Fruit fly (Drosophila melanogaster) whole organism, embryonic: ENCODE measurements around the gene Gcna.

Experiments used
- Atf6 ChIP-seq: fragments of 200-800 bp; sonication (Bioruptor generic); IDR thresholded peaks from 2 replicates; pipeline ENCODE4 v1.3.6; 2022; ENCODE audit warnings: missing biosample characterization, missing genetic modification characterization
- CG11247 ChIP-seq: fragments of 200-800 bp; sonication (Bioruptor generic); IDR thresholded peaks from 2 replicates; pipeline ENCODE4 v1.3.6; 2022; ENCODE audit warnings: missing biosample characterization, missing genetic modification characterization
- CG11456 ChIP-seq: fragments of 200-800 bp; sonication (Bioruptor generic); IDR thresholded peaks from 3 replicates; pipeline ENCODE4 v1.3.6; 2022; ENCODE audit warnings: missing biosample characterization, missing genetic modification characterization
- CG11723 ChIP-seq: fragments of 200-800 bp; sonication (Bioruptor generic); optimal IDR thresholded peaks from 2 replicates; lab custom pipeline; 2017; ENCODE audit warnings: missing biosample characterization, mild to moderate bottlenecking, missing genetic modification characterization
- CG13894 ChIP-seq: fragments of 200-800 bp; sonication (Bioruptor generic); optimal IDR thresholded peaks from 3 replicates; lab custom pipeline; 2018; ENCODE audit warnings: missing biosample characterization, mild to moderate bottlenecking, missing genetic modification characterization, moderate library complexity
- CG14860 ChIP-seq: fragments of 200-800 bp; sonication (Bioruptor generic); IDR thresholded peaks from 3 replicates; pipeline ENCODE4 v1.3.6; 2022; ENCODE audit warnings: missing biosample characterization, missing genetic modification characterization; ENCODE audit not compliant: partially characterized antibody
- CG14965 ChIP-seq: fragments of 200-800 bp; sonication (Bioruptor generic); optimal IDR thresholded peaks from 2 replicates; lab custom pipeline; 2016; ENCODE audit warnings: missing biosample characterization, missing genetic modification characterization, borderline replicate concordance
- CG15601 ChIP-seq: fragments of 200-800 bp; sonication (Bioruptor generic); optimal IDR thresholded peaks from 3 replicates; lab custom pipeline; 2019; ENCODE audit warnings: missing biosample characterization, mild to moderate bottlenecking, missing genetic modification characterization, moderate library complexity
- CG18011 ChIP-seq: fragments of 200-800 bp; sonication (Bioruptor generic); optimal IDR thresholded peaks from 2 replicates; lab custom pipeline; 2017; ENCODE audit warnings: missing biosample characterization, missing genetic modification characterization, mild to moderate bottlenecking, moderate library complexity, missing genotype
- CG18262 ChIP-seq: fragments of 200-800 bp; optimal IDR thresholded peaks from 3 replicates; lab custom pipeline; 2019; ENCODE audit warnings: missing biosample characterization, mild to moderate bottlenecking, missing genetic modification characterization, moderate library complexity
- CG3281 ChIP-seq: fragments of 200-800 bp; sonication (Bioruptor generic); optimal IDR thresholded peaks from 3 replicates; lab custom pipeline; 2017; ENCODE audit warnings: missing biosample characterization, mild to moderate bottlenecking, missing genetic modification characterization
- CG3995 ChIP-seq: fragments of 200-800 bp; sonication (Bioruptor generic); optimal IDR thresholded peaks from 3 replicates; lab custom pipeline; 2016; ENCODE audit warnings: missing biosample characterization, missing genetic modification characterization
- CG4360 ChIP-seq: fragments of 200-800 bp; sonication (Bioruptor generic); IDR thresholded peaks from 2 replicates; pipeline ENCODE4 v1.3.6; 2022; ENCODE audit warnings: missing biosample characterization, missing genetic modification characterization
- CG4424 ChIP-seq: fragments of 200-800 bp; sonication (Bioruptor generic); optimal IDR thresholded peaks from 3 replicates; lab custom pipeline; 2016; ENCODE audit warnings: missing biosample characterization, missing genetic modification characterization
- CG4707 ChIP-seq: fragments of 200-800 bp; sonication (Bioruptor generic); optimal IDR thresholded peaks from 2 replicates; lab custom pipeline; 2018; ENCODE audit warnings: missing biosample characterization, mild to moderate bottlenecking, missing genetic modification characterization, moderate library complexity
- CG4820 ChIP-seq: fragments of 200-800 bp; sonication (Bioruptor generic); optimal IDR thresholded peaks from 3 replicates; lab custom pipeline; 2016; ENCODE audit warnings: missing biosample characterization, missing genetic modification characterization
- CG6683 ChIP-seq: fragments of 200-800 bp; sonication (Bioruptor generic); optimal IDR thresholded peaks from 2 replicates; lab custom pipeline; 2017; ENCODE audit warnings: missing biosample characterization, mild to moderate bottlenecking, missing genetic modification characterization, missing genetic modification reagents
- CG8478 ChIP-seq: fragments of >200 bp; optimal IDR thresholded peaks from 2 replicates; lab custom pipeline; 2018
- CG9727 ChIP-seq: fragments of 200-800 bp; sonication (Bioruptor generic); optimal IDR thresholded peaks from 3 replicates; lab custom pipeline; 2017; ENCODE audit warnings: missing biosample characterization, mild to moderate bottlenecking, missing genetic modification characterization
- Dad ChIP-seq: fragments of 200-800 bp; sonication (Bioruptor generic); optimal IDR thresholded peaks from 3 replicates; lab custom pipeline; 2016; ENCODE audit warnings: missing biosample characterization, missing genetic modification characterization
- Doc3 ChIP-seq: fragments of 200-800 bp; sonication (Bioruptor generic); IDR thresholded peaks from 3 replicates; pipeline ENCODE4 v1.3.6; 2022; ENCODE audit warnings: missing biosample characterization, missing genetic modification characterization; ENCODE audit not compliant: partially characterized antibody
- Ets65A ChIP-seq: fragments of 200-800 bp; sonication (Bioruptor generic); peaks from one replicate; lab custom pipeline; 2016; ENCODE audit warnings: missing biosample characterization, missing genetic modification characterization
- Fer2 ChIP-seq: fragments of 200-800 bp; sonication (Bioruptor generic); optimal IDR thresholded peaks from 2 replicates; lab custom pipeline; 2018; ENCODE audit warnings: missing biosample characterization, mild to moderate bottlenecking, missing genetic modification characterization, moderate library complexity
- HmgZ ChIP-seq: fragments of 200-800 bp; sonication (Bioruptor generic); optimal IDR thresholded peaks from 2 replicates; lab custom pipeline; 2018; ENCODE audit warnings: missing biosample characterization, mild to moderate bottlenecking, missing genetic modification characterization
- Hr78 ChIP-seq, 2 experiments: fragments of 200-800 bp in 1 of 2; fragments of >200 bp in 1 of 2; sonication (Bioruptor generic) in 1 of 2; optimal IDR thresholded peaks; 2 replicates each; lab custom pipeline; 2017 to 2019; ENCODE audit warnings: missing biosample characterization in 2 of 2, missing genetic modification characterization in 2 of 2, mild to moderate bottlenecking in 1 of 2, moderate library complexity in 1 of 2
- Nf-YA ChIP-seq: fragments of 200-800 bp; sonication (Bioruptor generic); IDR thresholded peaks from 2 replicates; pipeline ENCODE4 v1.3.6; 2022; ENCODE audit warnings: missing biosample characterization, missing genetic modification characterization
- Nf-YB ChIP-seq: fragments of 200-800 bp; sonication (Bioruptor generic); optimal IDR thresholded peaks from 3 replicates; lab custom pipeline; 2019; ENCODE audit warnings: missing biosample characterization, mild to moderate bottlenecking, missing genetic modification characterization, moderate library complexity
- Oaz ChIP-seq: fragments of 200-800 bp; sonication (Bioruptor generic); IDR thresholded peaks from 2 replicates; pipeline ENCODE4 v1.3.6; 2022; ENCODE audit warnings: missing biosample characterization, missing genetic modification characterization
- Scr ChIP-seq: fragments of 200-800 bp; sonication (Bioruptor generic); IDR thresholded peaks from 2 replicates; pipeline ENCODE4 v1.3.6; 2022; ENCODE audit warnings: missing biosample characterization, missing genetic modification characterization; ENCODE audit not compliant: partially characterized antibody
- Spps ChIP-seq: fragments of 200-800 bp; sonication (Bioruptor generic); optimal IDR thresholded peaks from 2 replicates; lab custom pipeline; 2018; ENCODE audit warnings: missing biosample characterization, mild to moderate bottlenecking, missing genetic modification characterization
- Taf1 ChIP-seq: fragments of 200-800 bp; sonication (Bioruptor generic); IDR thresholded peaks from 2 replicates; pipeline ENCODE4 v1.3.6; 2022; ENCODE audit warnings: missing biosample characterization, missing genetic modification characterization
- bowl ChIP-seq: fragments of 200-800 bp; sonication (Bioruptor generic); IDR thresholded peaks from 2 replicates; pipeline ENCODE4 v1.3.6; 2022; ENCODE audit warnings: missing biosample characterization, missing genetic modification characterization
- cato ChIP-seq: fragments of 200-800 bp; sonication (Bioruptor generic); optimal IDR thresholded peaks from 2 replicates; lab custom pipeline; 2016; ENCODE audit warnings: missing biosample characterization, missing genetic modification characterization, borderline replicate concordance
- ci ChIP-seq: fragments of 200-800 bp; sonication (Bioruptor generic); IDR thresholded peaks from 3 replicates; pipeline ENCODE4 v1.3.6; 2022; ENCODE audit warnings: missing biosample characterization, missing genetic modification characterization
- crc ChIP-seq: fragments of 200-800 bp; sonication (Bioruptor generic); optimal IDR thresholded peaks from 2 replicates; lab custom pipeline; 2016; ENCODE audit warnings: missing biosample characterization, missing genetic modification characterization
- crol ChIP-seq: fragments of 200-800 bp; sonication (Bioruptor generic); IDR thresholded peaks from 2 replicates; pipeline ENCODE4 v1.3.6; 2022; ENCODE audit warnings: missing biosample characterization, missing genetic modification characterization
- cwo ChIP-seq: fragments of 200-800 bp; sonication (Bioruptor generic); optimal IDR thresholded peaks from 3 replicates; lab custom pipeline; 2017; ENCODE audit warnings: missing biosample characterization, missing genetic modification characterization, mild to moderate bottlenecking, moderate library complexity, missing genetic modification reagents
- gcm ChIP-seq: fragments of 200-800 bp; sonication (Bioruptor generic); optimal IDR thresholded peaks from 2 replicates; lab custom pipeline; 2019; ENCODE audit warnings: missing biosample characterization, mild to moderate bottlenecking, missing genetic modification characterization, moderate library complexity
- gcm2 ChIP-seq: fragments of 200-800 bp; sonication (Bioruptor generic); optimal IDR thresholded peaks from 2 replicates; lab custom pipeline; 2016; ENCODE audit warnings: missing biosample characterization, missing genetic modification characterization
- grau ChIP-seq: fragments of 200-800 bp; optimal IDR thresholded peaks from 3 replicates; lab custom pipeline; 2019; ENCODE audit warnings: missing biosample characterization, mild to moderate bottlenecking, missing genetic modification characterization, moderate library complexity
- insv ChIP-seq, 2 experiments: fragments of 200-800 bp; sonication (Bioruptor generic); optimal IDR thresholded peaks; 3 replicates each; lab custom pipeline; 2016 to 2018; ENCODE audit warnings: missing biosample characterization in 2 of 2, missing genetic modification characterization in 2 of 2
- kay ChIP-seq: fragments of 200-800 bp; sonication (Bioruptor generic); optimal IDR thresholded peaks from 2 replicates; lab custom pipeline; 2016; ENCODE audit warnings: missing biosample characterization, missing genetic modification characterization
- nerfin-1 ChIP-seq: fragments of 200-800 bp; sonication (Bioruptor generic); optimal IDR thresholded peaks from 3 replicates; lab custom pipeline; 2019; ENCODE audit warnings: missing biosample characterization, mild to moderate bottlenecking, missing genetic modification characterization, moderate library complexity
- oc ChIP-seq: fragments of 200-800 bp; sonication (Bioruptor generic); optimal IDR thresholded peaks from 2 replicates; lab custom pipeline; 2018; ENCODE audit warnings: missing biosample characterization, mild to moderate bottlenecking, missing genetic modification characterization, moderate library complexity
- pros ChIP-seq: fragments of 200-800 bp; sonication (Bioruptor generic); optimal IDR thresholded peaks from 3 replicates; lab custom pipeline; 2019; ENCODE audit warnings: missing biosample characterization, mild to moderate bottlenecking, missing genetic modification characterization, moderate library complexity
- shn ChIP-seq: fragments of 200-800 bp; sonication (Bioruptor generic); optimal IDR thresholded peaks from 3 replicates; lab custom pipeline; 2016; ENCODE audit warnings: missing biosample characterization, missing genetic modification characterization
- stwl ChIP-seq: fragments of 200-800 bp; sonication (Bioruptor generic); optimal IDR thresholded peaks from 3 replicates; lab custom pipeline; 2018; ENCODE audit warnings: missing biosample characterization, mild to moderate bottlenecking, missing genetic modification characterization, moderate library complexity
- twi ChIP-seq: fragments of 200-800 bp; optimal IDR thresholded peaks from 2 replicates; lab custom pipeline; 2019; ENCODE audit warnings: missing biosample characterization, mild to moderate bottlenecking, missing genetic modification characterization, moderate library complexity

Gcna gene

DNA sequence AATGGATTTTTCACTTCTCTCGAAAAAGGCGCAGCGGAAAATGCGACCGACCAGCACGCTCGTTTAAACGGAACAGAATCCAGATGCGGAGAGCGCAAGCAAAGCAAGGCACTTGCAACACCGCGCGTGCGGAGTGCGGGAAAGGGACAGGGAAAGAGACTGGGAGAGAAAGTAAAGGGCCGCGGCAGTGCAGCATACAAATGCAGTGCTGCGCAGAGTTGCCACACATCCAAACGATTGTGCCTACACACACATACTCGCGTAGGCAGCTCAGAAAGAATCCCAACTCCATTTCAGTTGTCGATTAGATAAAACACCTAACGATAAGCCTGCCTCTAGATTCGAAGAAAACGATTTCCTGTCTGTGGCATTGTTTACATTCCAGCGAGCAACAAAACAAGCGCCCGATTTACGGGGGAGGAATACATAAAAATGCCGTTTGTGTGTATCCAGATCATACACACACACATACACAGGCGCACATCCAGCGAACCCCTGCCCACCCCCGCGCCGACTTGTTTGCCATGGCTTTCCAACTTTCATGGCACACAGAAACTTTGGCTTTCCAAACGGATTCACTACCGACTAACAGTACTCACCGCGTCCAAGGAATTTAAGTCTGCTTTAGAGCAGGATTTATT, 33.9 kb upstream of the Gcna start (continued):
- no peak for TF ChIP-seq Fer2 (tag; lab: Kevin White, UChicago)
- 0 out of 2 replicates have a peak, but pooled peaks have one; percentile 21 for TF ChIP-seq Scr (GFP tag; lab: Robert Waterston, UW)
- TF ChIP-seq CG4820 (GFP tag; lab: Kevin White, UChicago), result no peak
- no peak for TF ChIP-seq CG13894 (tag; lab: Kevin White, UChicago)
- peak; percentile 19 for TF ChIP-seq HmgZ (tag; lab: Kevin White, UChicago)
- TF ChIP-seq stwl, result peak; percentile 10
- TF ChIP-seq CG3281 (GFP tag; lab: Kevin White, UChicago), result peak; percentile 15
- no peak for TF ChIP-seq CG4707
- TF ChIP-seq CG3995 (GFP tag; lab: Kevin White, UChicago), result no peak
- no peak for TF ChIP-seq Taf1 (GFP tag; lab: Robert Waterston, UW)
- no peak for TF ChIP-seq Nf-YB
- no peak for TF ChIP-seq CG4424 (GFP tag; lab: Kevin White, UChicago)
- no peak for TF ChIP-seq bowl (GFP tag; lab: Robert Waterston, UW)
- TF ChIP-seq crc, result no peak
- TF ChIP-seq CG11247 (GFP tag; lab: Robert Waterston, UW), result no peak
- TF ChIP-seq oc (tag; lab: Kevin White, UChicago), result no peak
- no peak for TF ChIP-seq cato (GFP tag; lab: Kevin White, UChicago)
- no peak for TF ChIP-seq CG14965
- TF ChIP-seq CG11723 (GFP tag; lab: Kevin White, UChicago), result no peak
- no peak for TF ChIP-seq CG18011 (GFP tag; lab: Kevin White, UChicago)
- peak; percentile 88 for TF ChIP-seq pros
- no peak for TF ChIP-seq CG11456 (GFP tag; lab: Robert Waterston, UW)
- peak; percentile 53; the same call in 2 of the 3 replicates for TF ChIP-seq ci (GFP tag; lab: Robert Waterston, UW)
- TF ChIP-seq cwo (GFP tag; lab: Kevin White, UChicago), result no peak
- TF ChIP-seq CG14860 (GFP tag; lab: Robert Waterston, UW), result no peak
- peak; percentile 80 for TF ChIP-seq CG8478 (lab: Kevin White, UChicago)
- TF ChIP-seq nerfin-1, result peak; percentile 89
- TF ChIP-seq kay (GFP tag; lab: Kevin White, UChicago), result no peak
- TF ChIP-seq CG9727, result no peak
- TF ChIP-seq gcm (GFP tag; lab: Kevin White, UChicago), result no peak
- no peak for TF ChIP-seq Atf6
- no peak for TF ChIP-seq Oaz (GFP tag; lab: Robert Waterston, UW)
- peak; percentile 15 for TF ChIP-seq twi
- TF ChIP-seq insv (GFP tag; optimal IDR thresholded peaks at IDR 0.05; lab: Kevin White, UChicago), result peak in 1 of 2 experiments; percentile 22
- TF ChIP-seq crol (GFP tag; lab: Robert Waterston, UW), result peak; percentile 87
- TF ChIP-seq Dad (GFP tag; lab: Kevin White, UChicago), result no peak
- TF ChIP-seq CG4360 (GFP tag; lab: Robert Waterston, UW), result peak; percentile 42; the same call in 1 of the 2 replicates
- TF ChIP-seq CG6683 (GFP tag; lab: Kevin White, UChicago), result no peak
- no peak for TF ChIP-seq Nf-YA (GFP tag; lab: Robert Waterston, UW)
- TF ChIP-seq Doc3, result no peak
- TF ChIP-seq Ets65A (GFP tag; lab: Kevin White, UChicago), result no peak
- TF ChIP-seq Spps (tag; lab: Kevin White, UChicago), result no peak
- no peak for TF ChIP-seq gcm2 (GFP tag; lab: Kevin White, UChicago)
- TF ChIP-seq CG18262 (tag; lab: Kevin White, UChicago), result no peak
- no peak for TF ChIP-seq CG15601 (tag; lab: Kevin White, UChicago)
- no peak for TF ChIP-seq grau (tag; lab: Kevin White, UChicago)
- no peak for TF ChIP-seq Hr78 (GFP tag; optimal IDR thresholded peaks at IDR 0.05; lab: Kevin White, UChicago)
- no peak for TF ChIP-seq shn (GFP tag; lab: Kevin White, UChicago)
- TF ChIP-seq, all 482 proteins: peak for 50
